Fruit fly (Drosophila melanogaster) whole organism, embryonic: ENCODE data around the gene Fgop2.
A peak's percentile ranks its signal among the peaks of the same experiment; 100 is the strongest.

Experiments used
- Bgb ChIP-seq: fragments of 200-800 bp; sonication (Bioruptor generic); IDR thresholded peaks from 2 replicates; pipeline ENCODE4 v1.3.6; 2022; ENCODE audit warnings: missing biosample characterization, missing genetic modification characterization; ENCODE audit not compliant: partially characterized antibody
- BtbVII ChIP-seq: fragments of 200-800 bp; sonication (Bioruptor generic); optimal IDR thresholded peaks from 3 replicates; lab custom pipeline; 2017; ENCODE audit warnings: missing biosample characterization, mild to moderate bottlenecking, missing genetic modification characterization
- Bteb2 ChIP-seq: fragments of 200-800 bp; sonication (Bioruptor generic); optimal IDR thresholded peaks from 2 replicates; lab custom pipeline; 2016; ENCODE audit warnings: missing biosample characterization, missing genetic modification characterization
- CG11504 ChIP-seq: fragments of 200-800 bp; sonication (Bioruptor generic); optimal IDR thresholded peaks from 3 replicates; lab custom pipeline; 2019; ENCODE audit warnings: missing biosample characterization, mild to moderate bottlenecking, missing genetic modification characterization, moderate library complexity
- CG31388 ChIP-seq: fragments of 200-800 bp; sonication (Bioruptor generic); optimal IDR thresholded peaks from 2 replicates; lab custom pipeline; 2016; ENCODE audit warnings: missing biosample characterization, missing genetic modification characterization
- CG6175 ChIP-seq: fragments of 200-800 bp; sonication (Bioruptor generic); IDR thresholded peaks from 3 replicates; pipeline ENCODE4 v1.3.6; 2022; ENCODE audit warnings: missing biosample characterization, missing genetic modification characterization
- CG6683 ChIP-seq: fragments of 200-800 bp; sonication (Bioruptor generic); optimal IDR thresholded peaks from 2 replicates; lab custom pipeline; 2017; ENCODE audit warnings: missing biosample characterization, mild to moderate bottlenecking, missing genetic modification characterization, missing genetic modification reagents
- CG6854 ChIP-seq: fragments of 200-800 bp; sonication (Bioruptor generic); optimal IDR thresholded peaks from 3 replicates; lab custom pipeline; 2017; ENCODE audit warnings: missing biosample characterization, mild to moderate bottlenecking, missing genetic modification characterization
- CG7372 ChIP-seq: fragments of 200-800 bp; sonication (Bioruptor generic); IDR thresholded peaks from 2 replicates; pipeline ENCODE4 v1.3.6; 2022; ENCODE audit warnings: missing biosample characterization, missing genetic modification characterization
- CG7839 ChIP-seq: fragments of 200-800 bp; sonication (Bioruptor generic); optimal IDR thresholded peaks from 3 replicates; lab custom pipeline; 2018; ENCODE audit warnings: missing biosample characterization, mild to moderate bottlenecking, missing genetic modification characterization, moderate library complexity
- CG8290 ChIP-seq, 3 experiments: fragments of 200-800 bp; sonication (Bioruptor generic); optimal IDR thresholded peaks; 2 replicates each; lab custom pipeline; 2016 to 2019; ENCODE audit warnings: missing biosample characterization in 3 of 3, missing genetic modification characterization in 3 of 3, mild to moderate bottlenecking in 2 of 3, moderate library complexity in 1 of 3
- CG9876 ChIP-seq: fragments of 200-800 bp; sonication (Bioruptor generic); optimal IDR thresholded peaks from 2 replicates; lab custom pipeline; 2016; ENCODE audit warnings: missing biosample characterization, missing genetic modification characterization
- CkIIα-i1 ChIP-seq: fragments of 200-800 bp; sonication (Bioruptor generic); IDR thresholded peaks from 2 replicates; pipeline ENCODE4 v1.3.6; 2022; ENCODE audit warnings: missing biosample characterization, missing genetic modification characterization
- CrebB ChIP-seq: fragments of 200-800 bp; sonication (Bioruptor generic); optimal IDR thresholded peaks from 3 replicates; lab custom pipeline; 2018; ENCODE audit warnings: missing biosample characterization, mild to moderate bottlenecking, missing genetic modification characterization
- Deaf1 ChIP-seq: fragments of 200-800 bp; optimal IDR thresholded peaks from 3 replicates; lab custom pipeline; 2019; ENCODE audit warnings: missing biosample characterization, mild to moderate bottlenecking, missing genetic modification characterization, moderate library complexity
- Dek ChIP-seq: fragments of 200-800 bp; sonication (Bioruptor generic); optimal IDR thresholded peaks from 3 replicates; lab custom pipeline; 2019; ENCODE audit warnings: missing biosample characterization, mild to moderate bottlenecking, missing genetic modification characterization, moderate library complexity
- Dfd ChIP-seq, 2 experiments: fragments of >200 bp; optimal IDR thresholded peaks; 2 replicates each; lab custom pipeline; 2017; ENCODE audit warnings: missing biosample characterization in 2 of 2, missing genetic modification characterization in 2 of 2
- Dip2 ChIP-seq: fragments of 200-800 bp; sonication (Bioruptor generic); IDR thresholded peaks from 2 replicates; pipeline ENCODE4 v1.3.6; 2022; ENCODE audit warnings: missing biosample characterization, missing genetic modification characterization
- Dp ChIP-seq: fragments of 200-800 bp; sonication (Bioruptor generic); optimal IDR thresholded peaks from 2 replicates; lab custom pipeline; 2018; ENCODE audit warnings: missing biosample characterization, mild to moderate bottlenecking, missing genetic modification characterization, moderate library complexity
- H2.0 ChIP-seq: fragments of 200-800 bp; sonication (Bioruptor generic); IDR thresholded peaks from 2 replicates; pipeline ENCODE4 v1.3.6; 2022; ENCODE audit warnings: missing biosample characterization, missing genetic modification characterization
- Hr39 ChIP-seq: fragments of >200 bp; optimal IDR thresholded peaks from 2 replicates; lab custom pipeline; 2017
- Lhr ChIP-seq: fragments of 200-800 bp; sonication (Bioruptor generic); optimal IDR thresholded peaks from 3 replicates; lab custom pipeline; 2017; ENCODE audit warnings: mild to moderate bottlenecking, missing biosample characterization, missing genetic modification reagents, missing genetic modification characterization
- MESR4 ChIP-seq: fragments of 200-800 bp; sonication (Bioruptor generic); optimal IDR thresholded peaks from 2 replicates; lab custom pipeline; 2018; ENCODE audit warnings: missing biosample characterization, mild to moderate bottlenecking, missing genetic modification characterization, moderate library complexity
- Opbp ChIP-seq: fragments of 200-800 bp; sonication (Bioruptor generic); IDR thresholded peaks from 3 replicates; pipeline ENCODE4 v1.3.6; 2022; ENCODE audit warnings: missing biosample characterization, missing genetic modification characterization; ENCODE audit not compliant: partially characterized antibody
- Taf1 ChIP-seq: fragments of 200-800 bp; sonication (Bioruptor generic); IDR thresholded peaks from 2 replicates; pipeline ENCODE4 v1.3.6; 2022; ENCODE audit warnings: missing biosample characterization, missing genetic modification characterization
- Trl ChIP-seq, 3 experiments: fragments of >200 bp in 2 of 3; fragments of 200-800 bp in 1 of 3; sonication (Bioruptor generic) in 1 of 3; optimal IDR thresholded peaks; 2 replicates in 1 of 3; 3 replicates in 2 of 3; lab custom pipeline; 2016 to 2017; ENCODE audit warnings: missing biosample characterization in 1 of 3, missing genetic modification characterization in 1 of 3
- br ChIP-seq: fragments of >200 bp; optimal IDR thresholded peaks from 2 replicates; lab custom pipeline; 2017
- btn ChIP-seq: fragments of 200-800 bp; sonication (Bioruptor generic); optimal IDR thresholded peaks from 2 replicates; lab custom pipeline; 2016; ENCODE audit warnings: missing biosample characterization, missing genetic modification characterization
- caup ChIP-seq: fragments of 200-800 bp; sonication (Bioruptor generic); optimal IDR thresholded peaks from 3 replicates; lab custom pipeline; 2017; ENCODE audit warnings: missing biosample characterization, mild to moderate bottlenecking, missing genetic modification characterization, moderate library complexity; ENCODE audit not compliant: severe bottlenecking
- corto ChIP-seq: fragments of 200-800 bp; sonication (Bioruptor generic); optimal IDR thresholded peaks from 2 replicates; lab custom pipeline; 2016; ENCODE audit warnings: missing biosample characterization, mild to moderate bottlenecking, missing genetic modification characterization, moderate library complexity
- dan ChIP-seq: fragments of 200-800 bp; sonication (Bioruptor generic); IDR thresholded peaks from 2 replicates; pipeline ENCODE4 v1.3.6; 2022; ENCODE audit warnings: missing biosample characterization, missing genetic modification characterization
- dm ChIP-seq: fragments of 200-800 bp; sonication (Bioruptor generic); optimal IDR thresholded peaks from 3 replicates; lab custom pipeline; 2016; ENCODE audit warnings: missing biosample characterization, missing genetic modification characterization
- en ChIP-seq: fragments of 200-800 bp; sonication (Bioruptor generic); optimal IDR thresholded peaks from 2 replicates; lab custom pipeline; 2016; ENCODE audit warnings: missing biosample characterization, missing genetic modification characterization
- gcm ChIP-seq: fragments of 200-800 bp; sonication (Bioruptor generic); optimal IDR thresholded peaks from 2 replicates; lab custom pipeline; 2019; ENCODE audit warnings: missing biosample characterization, mild to moderate bottlenecking, missing genetic modification characterization, moderate library complexity
- grn ChIP-seq: fragments of 200-800 bp; sonication (Bioruptor generic); optimal IDR thresholded peaks from 3 replicates; lab custom pipeline; 2017; ENCODE audit warnings: missing biosample characterization, missing genetic modification characterization
- h ChIP-seq: fragments of >200 bp; optimal IDR thresholded peaks from 2 replicates; lab custom pipeline; 2017
- hbn ChIP-seq: fragments of 200-800 bp; sonication (Bioruptor generic); IDR thresholded peaks from 2 replicates; pipeline ENCODE4 v1.3.6; 2022; ENCODE audit warnings: missing biosample characterization, missing genetic modification characterization; ENCODE audit not compliant: partially characterized antibody
- jumu ChIP-seq: fragments of 200-800 bp; sonication (Bioruptor generic); optimal IDR thresholded peaks from 3 replicates; lab custom pipeline; 2016; ENCODE audit warnings: missing biosample characterization, missing genetic modification characterization
- lov ChIP-seq, 2 experiments: fragments of 200-800 bp in 1 of 2; fragments of >200 bp in 1 of 2; sonication (Bioruptor generic) in 1 of 2; IDR thresholded peaks in 1 of 2; optimal IDR thresholded peaks in 1 of 2; 2 replicates in 1 of 2; 3 replicates in 1 of 2; pipeline versions ENCODE4 v1.3.6 to Lab custom; 2017 to 2022; ENCODE audit warnings: missing biosample characterization in 1 of 2, missing genetic modification characterization in 1 of 2
- mirr ChIP-seq: fragments of 200-800 bp; sonication (Bioruptor generic); optimal IDR thresholded peaks from 3 replicates; lab custom pipeline; 2018; ENCODE audit warnings: missing biosample characterization, mild to moderate bottlenecking, missing genetic modification characterization
- pfk ChIP-seq: fragments of 200-800 bp; sonication (Bioruptor generic); optimal IDR thresholded peaks from 2 replicates; lab custom pipeline; 2018; ENCODE audit warnings: missing biosample characterization, mild to moderate bottlenecking, missing genetic modification characterization, moderate library complexity
- ranshi ChIP-seq: fragments of 200-800 bp; sonication (Bioruptor generic); IDR thresholded peaks from 2 replicates; pipeline ENCODE4 v1.3.6; 2022; ENCODE audit warnings: missing biosample characterization, missing genetic modification characterization
- salm ChIP-seq: fragments of 200-800 bp; sonication (Bioruptor generic); optimal IDR thresholded peaks from 2 replicates; lab custom pipeline; 2018; ENCODE audit warnings: missing biosample characterization, mild to moderate bottlenecking, missing genetic modification characterization
- scrt ChIP-seq: fragments of 200-800 bp; sonication (Bioruptor generic); optimal IDR thresholded peaks from 2 replicates; lab custom pipeline; 2018; ENCODE audit warnings: missing biosample characterization, mild to moderate bottlenecking, missing genetic modification characterization, moderate library complexity
- sisA ChIP-seq: fragments of 200-800 bp; sonication (Bioruptor generic); IDR thresholded peaks from 2 replicates; pipeline ENCODE4 v1.3.6; 2022; ENCODE audit warnings: missing biosample characterization, missing genetic modification characterization
- slbo ChIP-seq: fragments of 200-800 bp; sonication (Bioruptor generic); IDR thresholded peaks from 2 replicates; pipeline ENCODE4 v1.3.6; 2022; ENCODE audit warnings: missing biosample characterization, missing genetic modification characterization
- slou ChIP-seq: fragments of 200-800 bp; sonication (Bioruptor generic); optimal IDR thresholded peaks from 3 replicates; lab custom pipeline; 2016; ENCODE audit warnings: missing biosample characterization, missing genetic modification characterization
- so ChIP-seq: fragments of 200-800 bp; sonication (Bioruptor generic); IDR thresholded peaks from 3 replicates; pipeline ENCODE4 v1.3.6; 2022; ENCODE audit warnings: missing biosample characterization, missing genetic modification characterization
- zf30C ChIP-seq: fragments of 200-800 bp; sonication (Bioruptor generic); optimal IDR thresholded peaks from 3 replicates; lab custom pipeline; 2018; ENCODE audit warnings: missing biosample characterization, mild to moderate bottlenecking, missing genetic modification characterization
- zfh2 ChIP-seq: fragments of 200-800 bp; sonication (Bioruptor generic); optimal IDR thresholded peaks from 2 replicates; lab custom pipeline; 2016; ENCODE audit warnings: missing biosample characterization, missing genetic modification characterization

Fgop2 gene

dm6 chr2L:6967422-6968012 lies 22.4 kb upstream of the Fgop2 start, which contains the start of gene Sumo (continued):
- TF ChIP-seq grn (GFP tag; lab: Kevin White, UChicago) (no peak), corto (GFP tag; lab: Kevin White, UChicago) (no peak), CG6683 (GFP tag; lab: Kevin White, UChicago) (no peak), zf30C (GFP tag; lab: Kevin White, UChicago) (no peak), CrebB (tag; lab: Kevin White, UChicago) (no peak), Taf1 (GFP tag; lab: Robert Waterston, UW) (0 out of 2 replicates have a peak, but pooled peaks have one; percentile 12), CG11504 (tag; lab: Kevin White, UChicago) (peak; percentile 39), CG6854 (GFP tag; lab: Kevin White, UChicago) (no peak), gcm (no peak), BtbVII (GFP tag; lab: Kevin White, UChicago) (no peak), jumu (GFP tag; lab: Kevin White, UChicago) (no peak), CG7372 (GFP tag; lab: Robert Waterston, UW) (no peak), mirr (GFP tag; lab: Kevin White, UChicago) (no peak), ranshi (no peak; the same call in 1 of the 2 replicates), H2.0 (no peak), CG7839 (tag; lab: Kevin White, UChicago) (peak; percentile 13), slou (no peak), dan (GFP tag; lab: Robert Waterston, UW) (no peak), so (GFP tag; lab: Robert Waterston, UW) (no peak), slbo (GFP tag; lab: Robert Waterston, UW) (peak; percentile 53), Bgb (peak; percentile 99), h (lab: Kevin White, UChicago) (no peak), Deaf1 (no peak), Dp (GFP tag; lab: Kevin White, UChicago) (peak; percentile 15), zfh2 (GFP tag; lab: Kevin White, UChicago) (no peak), Dfd (GFP tag; optimal IDR thresholded peaks at IDR 0.05; lab: Kevin White, UChicago) (no peak), Dek (tag; lab: Kevin White, UChicago) (peak; percentile 42), Opbp (GFP tag; lab: Robert Waterston, UW) (peak; percentile 100), caup (GFP tag; lab: Kevin White, UChicago) (no peak), salm (tag; lab: Kevin White, UChicago) (no peak), CkIIα-i1 (GFP tag; lab: Robert Waterston, UW) (no peak), Lhr (GFP tag; lab: Kevin White, UChicago) (peak; percentile 15), scrt (GFP tag; lab: Kevin White, UChicago) (no peak), CG6175 (GFP tag; lab: Robert Waterston, UW) (0 out of 3 replicates have a peak, but pooled peaks have one; percentile 17), Dip2 (GFP tag; lab: Robert Waterston, UW) (no peak), CG8290 (GFP tag; optimal IDR thresholded peaks at IDR 0.05; lab: Kevin White, UChicago) (peak; percentile 17), CG8290 (tag; optimal IDR thresholded peaks at IDR 0.05; lab: Kevin White, UChicago) (peak in 1 of 2 experiments; percentile 80), dm (GFP tag; lab: Kevin White, UChicago) (peak; percentile 0), sisA (GFP tag; lab: Robert Waterston, UW) (0 out of 2 replicates have a peak, but pooled peaks have one; percentile 3), MESR4 (GFP tag; lab: Kevin White, UChicago) (peak; percentile 81), lov (optimal IDR thresholded peaks at IDR 0.05; lab: Kevin White, UChicago) (no peak), lov (GFP tag; IDR thresholded peaks at IDR 0.05; lab: Robert Waterston, UW) (0 out of 3 replicates have a peak, but pooled peaks have one; percentile 38), CG31388 (GFP tag; lab: Kevin White, UChicago) (no peak), hbn (GFP tag; lab: Robert Waterston, UW) (peak; percentile 96), Hr39 (lab: Kevin White, UChicago) (no peak), Bteb2 (GFP tag; lab: Kevin White, UChicago) (no peak), btn (GFP tag; lab: Kevin White, UChicago) (no peak), br (lab: Kevin White, UChicago) (no peak), en (GFP tag; lab: Kevin White, UChicago) (no peak), pfk (no peak), Trl (optimal IDR thresholded peaks at IDR 0.05; lab: Kevin White, UChicago) (no peak), Trl (GFP tag; optimal IDR thresholded peaks at IDR 0.05; lab: Kevin White, UChicago) (no peak), CG9876 (GFP tag; lab: Kevin White, UChicago) (no peak)
